Worm (Caenorhabditis elegans): Measurements from ENCODE around the gene C25E10.5.

DNA sequence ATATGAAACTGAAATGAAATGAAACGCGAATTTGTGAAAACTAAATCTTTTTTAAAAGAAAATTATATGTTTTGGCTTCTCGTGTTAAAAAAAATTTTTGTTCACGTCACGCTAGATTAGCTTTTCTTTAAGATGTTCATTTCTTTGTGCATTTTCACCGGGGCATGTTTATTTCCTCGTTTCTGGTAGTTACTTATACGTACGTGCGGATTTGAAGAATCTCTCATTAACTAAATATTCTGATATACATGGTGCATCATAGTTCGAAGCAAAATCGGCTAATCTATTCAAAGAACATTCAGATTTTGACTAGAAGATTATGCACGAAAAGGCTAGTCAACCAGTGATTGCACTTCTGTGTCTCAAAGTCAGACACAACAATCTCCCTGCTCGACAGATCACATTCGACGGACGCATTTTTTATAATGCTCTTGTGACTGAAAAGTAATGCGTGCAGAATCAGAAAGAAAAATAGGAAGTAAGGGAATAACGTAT, 17.3 kb downstream of the C25E10.5 start, which contains the start of gene C25E10.17:
- no peak for TF ChIP-seq mep-1 (tag; optimal IDR thresholded peaks at IDR 0.05)
- no peak for TF ChIP-seq bed-3 (GFP tag; optimal IDR thresholded peaks at IDR 0.05)
- TF ChIP-seq unc-120 (tag; optimal IDR thresholded peaks at IDR 0.05; ENCODE audit: poor library complexity, severe bottlenecking) = no peak
- no peak for TF ChIP-seq nhr-28 (tag; optimal IDR thresholded peaks at IDR 0.05)
- no peak for TF ChIP-seq elt-1 (tag; optimal IDR thresholded peaks at IDR 0.05; ENCODE audit: borderline replicate concordance, insufficient read depth)
- no peak for TF ChIP-seq nhr-12 (tag; optimal IDR thresholded peaks at IDR 0.05)
- no peak for TF ChIP-seq mab-5 (tag; optimal IDR thresholded peaks at IDR 0.05)
- TF ChIP-seq pha-4 (tag; optimal IDR thresholded peaks at IDR 0.05) = no peak
- no peak for TF ChIP-seq ces-1 (GFP tag; optimal IDR thresholded peaks at IDR 0.05)
- no peak for TF ChIP-seq blmp-1 (tag; optimal IDR thresholded peaks at IDR 0.05)
